Fruit fly (Drosophila melanogaster) whole organism, embryonic: ENCODE measurements around the gene CG5790.

ENCODE experiments used
- Asciz ChIP-seq: fragments of 200-800 bp; sonication (Bioruptor generic); optimal IDR thresholded peaks from 2 replicates; lab custom pipeline; 2017; ENCODE audit warnings: missing biosample characterization, mild to moderate bottlenecking, missing genetic modification characterization, missing genetic modification reagents
- CG10274 ChIP-seq: fragments of 200-800 bp; sonication (Bioruptor generic); optimal IDR thresholded peaks from 3 replicates; lab custom pipeline; 2017; ENCODE audit warnings: missing biosample characterization, mild to moderate bottlenecking, missing genetic modification characterization
- CG10543 ChIP-seq: fragments of 200-800 bp; sonication (Bioruptor generic); optimal IDR thresholded peaks from 3 replicates; lab custom pipeline; 2017; ENCODE audit warnings: missing biosample characterization, mild to moderate bottlenecking, missing genetic modification characterization, moderate library complexity
- CG11695 ChIP-seq: fragments of 200-800 bp; sonication (Bioruptor generic); IDR thresholded peaks from 3 replicates; pipeline ENCODE4 v1.3.6; 2022; ENCODE audit warnings: missing biosample characterization, missing genetic modification characterization
- CG11723 ChIP-seq: fragments of 200-800 bp; sonication (Bioruptor generic); optimal IDR thresholded peaks from 2 replicates; lab custom pipeline; 2017; ENCODE audit warnings: missing biosample characterization, mild to moderate bottlenecking, missing genetic modification characterization
- CG12071 ChIP-seq: fragments of 200-800 bp; sonication (Bioruptor generic); optimal IDR thresholded peaks from 3 replicates; lab custom pipeline; 2018; ENCODE audit warnings: missing biosample characterization, mild to moderate bottlenecking, missing genetic modification characterization
- CG12391 ChIP-seq: fragments of 200-800 bp; sonication (Bioruptor generic); optimal IDR thresholded peaks from 3 replicates; lab custom pipeline; 2018; ENCODE audit warnings: missing biosample characterization, mild to moderate bottlenecking, missing genetic modification characterization, moderate library complexity
- CG13287 ChIP-seq: fragments of 200-800 bp; sonication (Bioruptor generic); IDR thresholded peaks from 2 replicates; pipeline ENCODE4 v1.3.6; 2022; ENCODE audit warnings: missing biosample characterization, missing genetic modification characterization; ENCODE audit not compliant: partially characterized antibody
- CG1602 ChIP-seq: fragments of 200-800 bp; sonication (Bioruptor generic); optimal IDR thresholded peaks from 3 replicates; lab custom pipeline; 2016; ENCODE audit warnings: missing biosample characterization, missing genetic modification characterization
- CG17359 ChIP-seq: fragments of 200-800 bp; sonication (Bioruptor generic); optimal IDR thresholded peaks from 3 replicates; lab custom pipeline; 2018; ENCODE audit warnings: missing biosample characterization, mild to moderate bottlenecking, missing genetic modification characterization, moderate library complexity
- CG2712 ChIP-seq: fragments of 200-800 bp; optimal IDR thresholded peaks from 3 replicates; lab custom pipeline; 2019; ENCODE audit warnings: missing biosample characterization, mild to moderate bottlenecking, missing genetic modification characterization, moderate library complexity
- CG30020 ChIP-seq: fragments of 200-800 bp; optimal IDR thresholded peaks from 2 replicates; lab custom pipeline; 2019; ENCODE audit warnings: missing biosample characterization, mild to moderate bottlenecking, missing genetic modification characterization, moderate library complexity
- CG4730 ChIP-seq: fragments of 200-800 bp; sonication (Bioruptor generic); IDR thresholded peaks from 2 replicates; pipeline ENCODE4 v1.3.6; 2022; ENCODE audit warnings: missing biosample characterization, missing genetic modification characterization
- CG6272 ChIP-seq: fragments of 200-800 bp; sonication (Bioruptor generic); IDR thresholded peaks from 2 replicates; pipeline ENCODE4 v1.3.6; 2022; ENCODE audit warnings: missing biosample characterization, missing genetic modification characterization
- CG6765 ChIP-seq: fragments of 200-800 bp; sonication (Bioruptor generic); optimal IDR thresholded peaks from 3 replicates; lab custom pipeline; 2017; ENCODE audit warnings: missing biosample characterization, mild to moderate bottlenecking, missing genetic modification characterization
- CG7839 ChIP-seq: fragments of 200-800 bp; sonication (Bioruptor generic); optimal IDR thresholded peaks from 3 replicates; lab custom pipeline; 2018; ENCODE audit warnings: missing biosample characterization, mild to moderate bottlenecking, missing genetic modification characterization, moderate library complexity
- CG9215 ChIP-seq: fragments of 200-800 bp; sonication (Bioruptor generic); IDR thresholded peaks from 2 replicates; pipeline ENCODE4 v1.3.6; 2022; ENCODE audit warnings: missing biosample characterization, missing genetic modification characterization
- E2f1 ChIP-seq: fragments of 200-800 bp; sonication (Bioruptor generic); IDR thresholded peaks from 2 replicates; pipeline ENCODE4 v1.3.6; 2022; ENCODE audit warnings: missing biosample characterization, missing genetic modification characterization
- Ets97D ChIP-seq: fragments of 200-800 bp; sonication (Bioruptor generic); optimal IDR thresholded peaks from 3 replicates; lab custom pipeline; 2016; ENCODE audit warnings: missing biosample characterization, missing genetic modification characterization
- Fer1 ChIP-seq: fragments of 200-800 bp; sonication (Bioruptor generic); optimal IDR thresholded peaks from 2 replicates; lab custom pipeline; 2017; ENCODE audit warnings: missing biosample characterization, mild to moderate bottlenecking, missing genetic modification characterization
- Hey ChIP-seq: fragments of 200-800 bp; sonication (Bioruptor generic); optimal IDR thresholded peaks from 3 replicates; lab custom pipeline; 2018; ENCODE audit warnings: missing biosample characterization, mild to moderate bottlenecking, missing genetic modification characterization
- Hmx ChIP-seq: fragments of 200-800 bp; sonication (Bioruptor generic); optimal IDR thresholded peaks from 2 replicates; lab custom pipeline; 2016; ENCODE audit warnings: missing biosample characterization, missing genetic modification characterization
- Lim3 ChIP-seq: fragments of 200-800 bp; sonication (Bioruptor generic); IDR thresholded peaks from 2 replicates; pipeline ENCODE4 v1.3.6; 2022; ENCODE audit warnings: missing biosample characterization, missing genetic modification characterization
- Oli ChIP-seq: fragments of 200-800 bp; sonication (Bioruptor generic); optimal IDR thresholded peaks from 2 replicates; lab custom pipeline; 2018; ENCODE audit warnings: missing biosample characterization, mild to moderate bottlenecking, missing genetic modification characterization, moderate library complexity
- Side ChIP-seq: fragments of 200-800 bp; sonication (Bioruptor generic); optimal IDR thresholded peaks from 2 replicates; lab custom pipeline; 2016; ENCODE audit warnings: missing biosample characterization, missing genetic modification characterization
- Usf ChIP-seq: fragments of 200-800 bp; sonication (Bioruptor generic); optimal IDR thresholded peaks from 2 replicates; lab custom pipeline; 2017; ENCODE audit warnings: missing genotype, missing biosample characterization, missing genetic modification characterization
- YL-1 ChIP-seq: fragments of 200-800 bp; sonication (Bioruptor generic); optimal IDR thresholded peaks from 3 replicates; lab custom pipeline; 2017; ENCODE audit warnings: missing biosample characterization, mild to moderate bottlenecking, missing genetic modification characterization
- amos ChIP-seq: fragments of 200-800 bp; sonication (Bioruptor generic); IDR thresholded peaks from 2 replicates; pipeline ENCODE4 v1.3.6; 2022; ENCODE audit warnings: missing biosample characterization, missing genetic modification characterization; ENCODE audit not compliant: partially characterized antibody
- ato ChIP-seq: fragments of 200-800 bp; sonication (Bioruptor generic); IDR thresholded peaks from 2 replicates; pipeline ENCODE4 v1.3.6; 2022; ENCODE audit warnings: missing biosample characterization, missing genetic modification characterization; ENCODE audit not compliant: partially characterized antibody
- bbx ChIP-seq: fragments of 200-800 bp; sonication (Bioruptor generic); IDR thresholded peaks from 2 replicates; pipeline ENCODE4 v1.3.6; 2022; ENCODE audit warnings: missing biosample characterization, missing genetic modification characterization; ENCODE audit not compliant: partially characterized antibody
- bowl ChIP-seq: fragments of 200-800 bp; sonication (Bioruptor generic); IDR thresholded peaks from 2 replicates; pipeline ENCODE4 v1.3.6; 2022; ENCODE audit warnings: missing biosample characterization, missing genetic modification characterization
- dati ChIP-seq: fragments of 200-800 bp; sonication (Bioruptor generic); IDR thresholded peaks from 2 replicates; pipeline ENCODE4 v1.3.6; 2022; ENCODE audit warnings: missing biosample characterization, missing genetic modification characterization
- dimm ChIP-seq: fragments of 200-800 bp; sonication (Bioruptor generic); IDR thresholded peaks from 2 replicates; pipeline ENCODE4 v1.3.6; 2022; ENCODE audit warnings: missing biosample characterization, missing genetic modification characterization
- emc ChIP-seq: fragments of 200-800 bp; sonication (Bioruptor generic); optimal IDR thresholded peaks from 2 replicates; lab custom pipeline; 2016; ENCODE audit warnings: missing biosample characterization, missing genetic modification characterization
- gsb ChIP-seq: fragments of 200-800 bp; sonication (Bioruptor generic); IDR thresholded peaks from 2 replicates; pipeline ENCODE4 v1.3.6; 2022; ENCODE audit warnings: missing biosample characterization, missing genetic modification characterization
- gsb-n ChIP-seq: fragments of 200-800 bp; sonication (Bioruptor generic); optimal IDR thresholded peaks from 3 replicates; lab custom pipeline; 2018; ENCODE audit warnings: missing biosample characterization, mild to moderate bottlenecking, missing genetic modification characterization
- lmd ChIP-seq: fragments of 200-800 bp; sonication (Bioruptor generic); IDR thresholded peaks from 2 replicates; pipeline ENCODE4 v1.3.6; 2022; ENCODE audit warnings: missing biosample characterization, missing genetic modification characterization
- mld ChIP-seq: fragments of 200-800 bp; sonication (Bioruptor generic); IDR thresholded peaks from 3 replicates; pipeline ENCODE4 v1.3.6; 2022; ENCODE audit warnings: missing biosample characterization, missing genetic modification characterization; ENCODE audit not compliant: partially characterized antibody
- org-1 ChIP-seq: fragments of 200-800 bp; sonication (Bioruptor generic); optimal IDR thresholded peaks from 2 replicates; lab custom pipeline; 2017; ENCODE audit warnings: missing biosample characterization, missing genetic modification characterization
- prd ChIP-seq, 3 experiments: fragments of >200 bp in 2 of 3; fragments of 200-800 bp in 1 of 3; sonication (Bioruptor generic) in 1 of 3; optimal IDR thresholded peaks in 2 of 3; IDR thresholded peaks in 1 of 3; 2 replicates in 2 of 3; 3 replicates in 1 of 3; pipeline versions ENCODE4 v1.3.6 to Lab custom; 2017 to 2022; ENCODE audit warnings: missing biosample characterization in 1 of 3, missing genetic modification characterization in 1 of 3
- pum ChIP-seq: fragments of 200-800 bp; sonication (Bioruptor generic); optimal IDR thresholded peaks from 2 replicates; lab custom pipeline; 2016; ENCODE audit warnings: missing biosample characterization, missing genetic modification characterization
- salm ChIP-seq: fragments of 200-800 bp; sonication (Bioruptor generic); optimal IDR thresholded peaks from 2 replicates; lab custom pipeline; 2018; ENCODE audit warnings: missing biosample characterization, mild to moderate bottlenecking, missing genetic modification characterization
- sens ChIP-seq: fragments of 200-800 bp; sonication (Bioruptor generic); peaks from one replicate; lab custom pipeline; 2016; ENCODE audit warnings: missing biosample characterization, missing genetic modification characterization
- sqz ChIP-seq: fragments of 200-800 bp; sonication (Bioruptor generic); optimal IDR thresholded peaks from 3 replicates; lab custom pipeline; 2018; ENCODE audit warnings: missing biosample characterization, mild to moderate bottlenecking, missing genetic modification characterization
- sug ChIP-seq: fragments of 200-800 bp; optimal IDR thresholded peaks from 2 replicates; lab custom pipeline; 2019; ENCODE audit warnings: missing biosample characterization, mild to moderate bottlenecking, missing genetic modification characterization, moderate library complexity
- vvl ChIP-seq: fragments of 200-800 bp; sonication (Bioruptor generic); IDR thresholded peaks from 2 replicates; pipeline ENCODE4 v1.3.6; 2022; ENCODE audit warnings: missing biosample characterization, missing genetic modification characterization
- wdn ChIP-seq: fragments of 200-800 bp; sonication (Bioruptor generic); IDR thresholded peaks from 2 replicates; pipeline ENCODE4 v1.3.6; 2022; ENCODE audit warnings: missing biosample characterization, missing genetic modification characterization
- wek ChIP-seq: fragments of 200-800 bp; sonication (Bioruptor generic); optimal IDR thresholded peaks from 3 replicates; lab custom pipeline; 2018; ENCODE audit warnings: missing biosample characterization, mild to moderate bottlenecking, missing genetic modification characterization, moderate library complexity
- zen ChIP-seq: fragments of 200-800 bp; sonication (Bioruptor generic); optimal IDR thresholded peaks from 3 replicates; lab custom pipeline; 2018; ENCODE audit warnings: missing biosample characterization, mild to moderate bottlenecking, missing genetic modification characterization, moderate library complexity
- zfh1 ChIP-seq: fragments of 200-800 bp; sonication (Bioruptor generic); IDR thresholded peaks from 3 replicates; pipeline ENCODE4 v1.3.6; 2022; ENCODE audit warnings: missing biosample characterization, missing genetic modification characterization

The CG5790 gene

dm6 chr2L:18328737-18329136 lies 34.1 kb downstream of the CG5790 start (continued):
- TF ChIP-seq Fer1 (GFP tag; lab: Kevin White, UChicago), result peak; percentile 8
- peak; percentile 34; the same call in 1 of the 3 replicates for TF ChIP-seq zfh1 (GFP tag; lab: Robert Waterston, UW)
- TF ChIP-seq E2f1 (GFP tag; lab: Robert Waterston, UW), result peak; percentile 46; the same call in 1 of the 2 replicates
- TF ChIP-seq CG4730, result no peak
- no peak for TF ChIP-seq Hey (tag; lab: Kevin White, UChicago)
- no peak for TF ChIP-seq sug
- TF ChIP-seq bowl (GFP tag; lab: Robert Waterston, UW), result no peak
- no peak for TF ChIP-seq wek
- peak; percentile 26 for TF ChIP-seq gsb-n
- 0 out of 2 replicates have a peak, but pooled peaks have one; percentile 33 for TF ChIP-seq CG6272 (GFP tag; lab: Robert Waterston, UW)
- no peak for TF ChIP-seq CG6765 (GFP tag; lab: Kevin White, UChicago)
- TF ChIP-seq CG2712 (tag; lab: Kevin White, UChicago), result peak; percentile 48
- TF ChIP-seq CG11723, result no peak
- TF ChIP-seq gsb (GFP tag; lab: Robert Waterston, UW), result no peak
- TF ChIP-seq Oli (tag; lab: Kevin White, UChicago), result peak; percentile 54
- TF ChIP-seq amos (GFP tag; lab: Robert Waterston, UW), result no peak
- no peak for TF ChIP-seq Hmx
- no peak for TF ChIP-seq CG30020 (tag; lab: Kevin White, UChicago)
- peak; percentile 68 for TF ChIP-seq CG17359 (tag; lab: Kevin White, UChicago)
- 0 out of 3 replicates have a peak, but pooled peaks have one; percentile 32 for TF ChIP-seq CG11695 (GFP tag; lab: Robert Waterston, UW)
- TF ChIP-seq Asciz (GFP tag; lab: Kevin White, UChicago), result peak; percentile 40
- TF ChIP-seq CG10274 (GFP tag; lab: Kevin White, UChicago), result no peak
- TF ChIP-seq CG7839 (tag; lab: Kevin White, UChicago), result peak; percentile 26
- no peak for TF ChIP-seq bbx (GFP tag; lab: Robert Waterston, UW)
- no peak for TF ChIP-seq Ets97D (GFP tag; lab: Kevin White, UChicago)
- TF ChIP-seq CG1602, result no peak
- TF ChIP-seq wdn (GFP tag; lab: Robert Waterston, UW), result no peak
- TF ChIP-seq sens (GFP tag; lab: Kevin White, UChicago), result peak; percentile 81
- TF ChIP-seq CG10543 (GFP tag; lab: Kevin White, UChicago), result no peak
- peak; percentile 33 for TF ChIP-seq CG12071 (GFP tag; lab: Kevin White, UChicago)
- TF ChIP-seq zen (tag; lab: Kevin White, UChicago), result no peak
- TF ChIP-seq CG12391, result peak; percentile 49
- TF ChIP-seq CG9215 (GFP tag; lab: Robert Waterston, UW), result no peak
- no peak for TF ChIP-seq ato (GFP tag; lab: Robert Waterston, UW)
- TF ChIP-seq Lim3 (GFP tag; lab: Robert Waterston, UW), result no peak
- TF ChIP-seq mld (GFP tag; lab: Robert Waterston, UW), result no peak
- TF ChIP-seq emc (GFP tag; lab: Kevin White, UChicago), result no peak
- no peak for TF ChIP-seq prd (optimal IDR thresholded peaks at IDR 0.05; lab: Kevin White, UChicago)
- no peak; the same call in 2 of the 3 replicates for TF ChIP-seq prd (GFP tag; IDR thresholded peaks at IDR 0.05; lab: Robert Waterston, UW)
- TF ChIP-seq dati, result 0 out of 2 replicates have a peak, but pooled peaks have one; percentile 12
- TF ChIP-seq CG13287, result no peak
- peak; percentile 60; the same call in 1 of the 2 replicates for TF ChIP-seq lmd (GFP tag; lab: Robert Waterston, UW)
- TF ChIP-seq vvl (GFP tag; lab: Robert Waterston, UW), result peak; percentile 77
- no peak for TF ChIP-seq YL-1 (GFP tag; lab: Kevin White, UChicago)
- peak; percentile 56 for TF ChIP-seq org-1 (GFP tag; lab: Kevin White, UChicago)
- TF ChIP-seq salm (tag; lab: Kevin White, UChicago), result peak; percentile 20
- TF ChIP-seq sqz, result no peak
- peak; percentile 4 for TF ChIP-seq Side (GFP tag; lab: Kevin White, UChicago)
- TF ChIP-seq pum (GFP tag; lab: Kevin White, UChicago), result peak; percentile 15
- TF ChIP-seq Usf (GFP tag; lab: Kevin White, UChicago), result no peak
- TF ChIP-seq dimm (GFP tag; lab: Robert Waterston, UW), result no peak
